Fruit fly (Drosophila melanogaster): ENCODE data around the gene ldd.

- TF ChIP-seq pan (optimal IDR thresholded peaks at IDR 0.05) = no peak
- TF ChIP-seq EcR (GFP tag; optimal IDR thresholded peaks at IDR 0.05) = no peak
- TF ChIP-seq usp (GFP tag; optimal IDR thresholded peaks at IDR 0.05) = no peak
Observed at dm6 chrX:21083246-21083645, 40.2 kb upstream of the ldd start.

All from whole organism.